Fruit fly (Drosophila melanogaster) whole organism, embryonic: ENCODE results near the gene scramb2.

ENCODE experiments used
- Atf-2 ChIP-seq: fragments of 200-800 bp; sonication (Bioruptor generic); optimal IDR thresholded peaks from 2 replicates; lab custom pipeline; 2016; ENCODE audit warnings: missing biosample characterization, missing genetic modification characterization
- Awh ChIP-seq: fragments of 200-800 bp; sonication (Bioruptor generic); IDR thresholded peaks from 2 replicates; pipeline ENCODE4, ENCODE4 v1.3.6; 2022; ENCODE audit warnings: missing biosample characterization, missing genetic modification characterization
- CG10274 ChIP-seq: fragments of 200-800 bp; sonication (Bioruptor generic); optimal IDR thresholded peaks from 3 replicates; lab custom pipeline; 2017; ENCODE audit warnings: missing biosample characterization, mild to moderate bottlenecking, missing genetic modification characterization
- CG12219 ChIP-seq: fragments of 200-800 bp; sonication (Bioruptor generic); optimal IDR thresholded peaks from 3 replicates; lab custom pipeline; 2018; ENCODE audit warnings: missing biosample characterization, mild to moderate bottlenecking, missing genetic modification characterization
- CG12744 ChIP-seq: fragments of 200-800 bp; sonication (Bioruptor generic); optimal IDR thresholded peaks from 2 replicates; lab custom pipeline; 2016; ENCODE audit warnings: missing biosample characterization, missing genetic modification characterization
- CG13296 ChIP-seq: fragments of 200-800 bp; sonication (Bioruptor generic); optimal IDR thresholded peaks from 3 replicates; lab custom pipeline; 2018; ENCODE audit warnings: missing biosample characterization, mild to moderate bottlenecking, missing genetic modification characterization
- CG13424 ChIP-seq: fragments of 200-800 bp; sonication (Bioruptor generic); optimal IDR thresholded peaks from 2 replicates; lab custom pipeline; 2019; ENCODE audit warnings: missing biosample characterization, mild to moderate bottlenecking, missing genetic modification characterization, moderate library complexity
- CG14014 ChIP-seq: fragments of 200-800 bp; sonication (Bioruptor generic); IDR thresholded peaks from 2 replicates; pipeline ENCODE4 v1.3.6; 2022; ENCODE audit warnings: missing biosample characterization, missing genetic modification characterization
- CG14050 ChIP-seq: fragments of 200-800 bp; sonication (Bioruptor generic); IDR thresholded peaks from 3 replicates; pipeline ENCODE4 v1.3.6; 2022; ENCODE audit warnings: missing biosample characterization, missing genetic modification characterization
- CG15514 ChIP-seq: fragments of 200-800 bp; sonication (Bioruptor generic); optimal IDR thresholded peaks from 3 replicates; lab custom pipeline; 2017; ENCODE audit warnings: missing biosample characterization, missing genetic modification characterization, mild to moderate bottlenecking, moderate library complexity, missing genetic modification reagents
- CG1647 ChIP-seq: fragments of 200-800 bp; sonication (Bioruptor generic); optimal IDR thresholded peaks from 3 replicates; lab custom pipeline; 2016; ENCODE audit warnings: missing biosample characterization, missing genetic modification characterization
- CG2202 ChIP-seq: fragments of 200-800 bp; sonication (Bioruptor generic); optimal IDR thresholded peaks from 2 replicates; lab custom pipeline; 2018; ENCODE audit warnings: missing biosample characterization, mild to moderate bottlenecking, missing genetic modification characterization
- CG31388 ChIP-seq: fragments of 200-800 bp; sonication (Bioruptor generic); optimal IDR thresholded peaks from 2 replicates; lab custom pipeline; 2016; ENCODE audit warnings: missing biosample characterization, missing genetic modification characterization
- CG32767 ChIP-seq: fragments of 200-800 bp; sonication (Bioruptor generic); IDR thresholded peaks from 2 replicates; pipeline ENCODE4 v1.3.6; 2022; ENCODE audit warnings: missing biosample characterization, missing genetic modification characterization
- CG33213 ChIP-seq: fragments of 200-800 bp; sonication (Bioruptor generic); optimal IDR thresholded peaks from 3 replicates; lab custom pipeline; 2016; ENCODE audit warnings: missing biosample characterization, missing genetic modification characterization
- CG34422 ChIP-seq: fragments of 200-800 bp; sonication (Bioruptor generic); IDR thresholded peaks from 3 replicates; pipeline ENCODE4 v1.3.6; 2022; ENCODE audit warnings: missing biosample characterization, missing genetic modification characterization
- CG5180 ChIP-seq: fragments of 200-800 bp; sonication (Bioruptor generic); optimal IDR thresholded peaks from 3 replicates; lab custom pipeline; 2017; ENCODE audit warnings: missing biosample characterization, missing genetic modification characterization, mild to moderate bottlenecking, moderate library complexity, missing genetic modification reagents
- CG5953 ChIP-seq: fragments of 200-800 bp; sonication (Bioruptor generic); IDR thresholded peaks from 2 replicates; pipeline ENCODE4 v1.3.6; 2022; ENCODE audit warnings: missing biosample characterization, missing genetic modification characterization
- CG6813 ChIP-seq: fragments of 200-800 bp; sonication (Bioruptor generic); optimal IDR thresholded peaks from 2 replicates; lab custom pipeline; 2017; ENCODE audit warnings: missing biosample characterization, missing genetic modification characterization, mild to moderate bottlenecking, moderate library complexity, missing genetic modification reagents
- CG8765 ChIP-seq: fragments of 200-800 bp; sonication (Bioruptor generic); IDR thresholded peaks from 2 replicates; pipeline ENCODE4 v1.3.6; 2022; ENCODE audit warnings: missing biosample characterization, missing genetic modification characterization
- CG9727 ChIP-seq: fragments of 200-800 bp; sonication (Bioruptor generic); optimal IDR thresholded peaks from 3 replicates; lab custom pipeline; 2017; ENCODE audit warnings: missing biosample characterization, mild to moderate bottlenecking, missing genetic modification characterization
- D19A ChIP-seq: fragments of 200-800 bp; optimal IDR thresholded peaks from 3 replicates; lab custom pipeline; 2019; ENCODE audit warnings: missing biosample characterization, mild to moderate bottlenecking, missing genetic modification characterization, moderate library complexity
- Dek ChIP-seq: fragments of 200-800 bp; sonication (Bioruptor generic); optimal IDR thresholded peaks from 3 replicates; lab custom pipeline; 2019; ENCODE audit warnings: missing biosample characterization, mild to moderate bottlenecking, missing genetic modification characterization, moderate library complexity
- Dref ChIP-seq: fragments of 200-800 bp; sonication (Bioruptor generic); IDR thresholded peaks from 2 replicates; pipeline ENCODE4 v1.3.6; 2022; ENCODE audit warnings: missing biosample characterization, missing genetic modification characterization
- Ets65A ChIP-seq: fragments of 200-800 bp; sonication (Bioruptor generic); peaks from one replicate; lab custom pipeline; 2016; ENCODE audit warnings: missing biosample characterization, missing genetic modification characterization
- H2.0 ChIP-seq: fragments of 200-800 bp; sonication (Bioruptor generic); IDR thresholded peaks from 2 replicates; pipeline ENCODE4 v1.3.6; 2022; ENCODE audit warnings: missing biosample characterization, missing genetic modification characterization
- Hey ChIP-seq: fragments of 200-800 bp; sonication (Bioruptor generic); optimal IDR thresholded peaks from 3 replicates; lab custom pipeline; 2018; ENCODE audit warnings: missing biosample characterization, mild to moderate bottlenecking, missing genetic modification characterization
- Med ChIP-seq: fragments of 200-800 bp; sonication (Bioruptor generic); peaks from one replicate; lab custom pipeline; 2016; ENCODE audit warnings: missing biosample characterization, missing genetic modification characterization, mild to moderate bottlenecking, inconsistent platforms, moderate library complexity
- Sin3A ChIP-seq: fragments of >200 bp; optimal IDR thresholded peaks from 2 replicates; lab custom pipeline; 2018
- cg ChIP-seq: fragments of 200-800 bp; sonication (Bioruptor generic); optimal IDR thresholded peaks from 3 replicates; lab custom pipeline; 2019; ENCODE audit warnings: missing biosample characterization, mild to moderate bottlenecking, missing genetic modification characterization, moderate library complexity
- chinmo ChIP-seq: fragments of 200-800 bp; sonication (Bioruptor generic); IDR thresholded peaks from 4 replicates; pipeline ENCODE4 v1.3.6; 2022; ENCODE audit warnings: missing biosample characterization, missing genetic modification characterization; ENCODE audit not compliant: partially characterized antibody
- corto ChIP-seq: fragments of 200-800 bp; sonication (Bioruptor generic); optimal IDR thresholded peaks from 2 replicates; lab custom pipeline; 2016; ENCODE audit warnings: missing biosample characterization, mild to moderate bottlenecking, missing genetic modification characterization, moderate library complexity
- dati ChIP-seq: fragments of 200-800 bp; sonication (Bioruptor generic); IDR thresholded peaks from 2 replicates; pipeline ENCODE4 v1.3.6; 2022; ENCODE audit warnings: missing biosample characterization, missing genetic modification characterization
- dm ChIP-seq: fragments of 200-800 bp; sonication (Bioruptor generic); optimal IDR thresholded peaks from 3 replicates; lab custom pipeline; 2016; ENCODE audit warnings: missing biosample characterization, missing genetic modification characterization
- dmrt99B ChIP-seq: fragments of 200-800 bp; sonication (Bioruptor generic); optimal IDR thresholded peaks from 2 replicates; lab custom pipeline; 2018; ENCODE audit warnings: missing biosample characterization, mild to moderate bottlenecking, missing genetic modification characterization, moderate library complexity
- ems ChIP-seq: fragments of 200-800 bp; sonication (Bioruptor generic); optimal IDR thresholded peaks from 3 replicates; lab custom pipeline; 2016; ENCODE audit warnings: missing biosample characterization, missing genetic modification characterization
- fd96Cb ChIP-seq: fragments of 200-800 bp; sonication (Bioruptor generic); optimal IDR thresholded peaks from 2 replicates; lab custom pipeline; 2018; ENCODE audit warnings: missing biosample characterization, mild to moderate bottlenecking, missing genetic modification characterization, moderate library complexity
- ftz-f1 ChIP-seq: fragments of 200-800 bp; sonication (Bioruptor generic); optimal IDR thresholded peaks from 2 replicates; lab custom pipeline; 2016; ENCODE audit warnings: missing biosample characterization, missing genetic modification characterization
- grau ChIP-seq: fragments of 200-800 bp; optimal IDR thresholded peaks from 3 replicates; lab custom pipeline; 2019; ENCODE audit warnings: missing biosample characterization, mild to moderate bottlenecking, missing genetic modification characterization, moderate library complexity
- grn ChIP-seq: fragments of 200-800 bp; sonication (Bioruptor generic); optimal IDR thresholded peaks from 3 replicates; lab custom pipeline; 2017; ENCODE audit warnings: missing biosample characterization, missing genetic modification characterization
- gt ChIP-seq: fragments of 200-800 bp; sonication (Bioruptor generic); IDR thresholded peaks from 2 replicates; pipeline ENCODE4 v1.3.6; 2022; ENCODE audit warnings: missing biosample characterization, missing genetic modification characterization
- insv ChIP-seq, 2 experiments: fragments of 200-800 bp; sonication (Bioruptor generic); optimal IDR thresholded peaks; 3 replicates each; lab custom pipeline; 2016 to 2018; ENCODE audit warnings: missing biosample characterization in 2 of 2, missing genetic modification characterization in 2 of 2
- lmd ChIP-seq: fragments of 200-800 bp; sonication (Bioruptor generic); IDR thresholded peaks from 2 replicates; pipeline ENCODE4 v1.3.6; 2022; ENCODE audit warnings: missing biosample characterization, missing genetic modification characterization
- lov ChIP-seq, 2 experiments: fragments of 200-800 bp in 1 of 2; fragments of >200 bp in 1 of 2; sonication (Bioruptor generic) in 1 of 2; IDR thresholded peaks in 1 of 2; optimal IDR thresholded peaks in 1 of 2; 2 replicates in 1 of 2; 3 replicates in 1 of 2; pipeline versions ENCODE4 v1.3.6 to Lab custom; 2017 to 2022; ENCODE audit warnings: missing biosample characterization in 1 of 2, missing genetic modification characterization in 1 of 2
- pfk ChIP-seq: fragments of 200-800 bp; sonication (Bioruptor generic); optimal IDR thresholded peaks from 2 replicates; lab custom pipeline; 2018; ENCODE audit warnings: missing biosample characterization, mild to moderate bottlenecking, missing genetic modification characterization, moderate library complexity
- psq ChIP-seq: fragments of 200-800 bp; sonication (Bioruptor generic); optimal IDR thresholded peaks from 2 replicates; lab custom pipeline; 2017; ENCODE audit warnings: missing biosample characterization, missing genetic modification characterization
- so ChIP-seq: fragments of 200-800 bp; sonication (Bioruptor generic); IDR thresholded peaks from 3 replicates; pipeline ENCODE4 v1.3.6; 2022; ENCODE audit warnings: missing biosample characterization, missing genetic modification characterization
- trh ChIP-seq: fragments of 200-800 bp; sonication (Bioruptor generic); optimal IDR thresholded peaks from 2 replicates; lab custom pipeline; 2016; ENCODE audit warnings: missing biosample characterization, missing genetic modification characterization
- tup ChIP-seq: fragments of 200-800 bp; sonication (Bioruptor generic); optimal IDR thresholded peaks from 2 replicates; lab custom pipeline; 2016; ENCODE audit warnings: missing biosample characterization, mild to moderate bottlenecking, missing genetic modification characterization, moderate library complexity
- twi ChIP-seq: fragments of 200-800 bp; optimal IDR thresholded peaks from 2 replicates; lab custom pipeline; 2019; ENCODE audit warnings: missing biosample characterization, mild to moderate bottlenecking, missing genetic modification characterization, moderate library complexity

scramb2 gene

dm6 chr3L:3058970-3059883, 12.6 kb upstream of the scramb2 start (continued):
- TF ChIP-seq CG14050 (GFP tag; lab: Robert Waterston, UW) (no peak), tup (GFP tag; lab: Kevin White, UChicago) (no peak), CG12219 (no peak), CG13424 (tag; lab: Kevin White, UChicago) (peak; percentile 52), lov (optimal IDR thresholded peaks at IDR 0.05; lab: Kevin White, UChicago) (no peak), lov (GFP tag; IDR thresholded peaks at IDR 0.05; lab: Robert Waterston, UW) (no peak), CG14014 (GFP tag; lab: Robert Waterston, UW) (no peak), ftz-f1 (GFP tag; lab: Kevin White, UChicago) (no peak), CG8765 (GFP tag; lab: Robert Waterston, UW) (no peak), Ets65A (GFP tag; lab: Kevin White, UChicago) (no peak), H2.0 (GFP tag; lab: Robert Waterston, UW) (no peak), grn (no peak), so (GFP tag; lab: Robert Waterston, UW) (no peak), CG5953 (no peak), grau (tag; lab: Kevin White, UChicago) (peak; percentile 79), CG32767 (GFP tag; lab: Robert Waterston, UW) (peak; percentile 84), CG10274 (GFP tag; lab: Kevin White, UChicago) (no peak), dati (GFP tag; lab: Robert Waterston, UW) (no peak), Dref (GFP tag; lab: Robert Waterston, UW) (no peak), CG9727 (GFP tag; lab: Kevin White, UChicago) (peak; percentile 24), CG15514 (no peak), ems (peak; percentile 18), fd96Cb (tag; lab: Kevin White, UChicago) (peak; percentile 13), Dek (tag; lab: Kevin White, UChicago) (no peak), insv (GFP tag; optimal IDR thresholded peaks at IDR 0.05; lab: Kevin White, UChicago) (no peak), chinmo (GFP tag; lab: Robert Waterston, UW) (no peak; the same call in 3 of the 4 replicates), psq (GFP tag; lab: Kevin White, UChicago) (no peak), Med (GFP tag; lab: Kevin White, UChicago) (peak; percentile 42), Hey (tag; lab: Kevin White, UChicago) (no peak), Awh (GFP tag; lab: Robert Waterston, UW) (no peak), D19A (tag; lab: Kevin White, UChicago) (peak; percentile 36), Sin3A (lab: Kevin White, UChicago) (no peak), dmrt99B (tag; lab: Kevin White, UChicago) (peak; percentile 50), CG13296 (GFP tag; lab: Kevin White, UChicago) (no peak), lmd (GFP tag; lab: Robert Waterston, UW) (no peak), twi (tag; lab: Kevin White, UChicago) (no peak), CG31388 (GFP tag; lab: Kevin White, UChicago) (no peak), corto (GFP tag; lab: Kevin White, UChicago) (no peak), gt (GFP tag; lab: Robert Waterston, UW) (no peak), CG2202 (no peak), dm (GFP tag; lab: Kevin White, UChicago) (no peak), trh (GFP tag; lab: Kevin White, UChicago) (no peak), CG12744 (GFP tag; lab: Kevin White, UChicago) (no peak), cg (GFP tag; lab: Kevin White, UChicago) (no peak), CG6813 (no peak), CG33213 (GFP tag; lab: Kevin White, UChicago) (no peak), CG1647 (no peak), pfk (no peak), Atf-2 (no peak), CG34422 (no peak), CG5180 (GFP tag; lab: Kevin White, UChicago) (peak; percentile 30)
